Fruit fly (Drosophila melanogaster) S2 (cell line): ENCODE measurements around the gene CG42813.

Experiments
- CG8478 ChIP-seq: fragments of >200 bp; optimal IDR thresholded peaks from 2 replicates; lab custom pipeline; 2018
- CTCF ChIP-seq, 2 experiments: fragments of >200 bp; optimal IDR thresholded peaks; 2 replicates each; lab custom pipeline; 2018

The CG42813 gene

dm6 chr3R:27228342-27228741, at the start of gene CG42813:
Gene CG42813, minus strand, starts transcription at chr3R:27228561.
- no peak for TF ChIP-seq CTCF (optimal IDR thresholded peaks at IDR 0.05; lab: Kevin White, UChicago)
- TF ChIP-seq CG8478 (lab: Kevin White, UChicago): no peak

- TF ChIP-seq CG8478 (lab: Kevin White, UChicago): no peak
Measured at dm6 chr3R:27274533-27275447, 46.4 kb upstream of the CG42813 start, which contains the start of gene CG5938. Gene CG5938, plus strand, starts transcription at chr3R:27274794.

- TF ChIP-seq CTCF (optimal IDR thresholded peaks at IDR 0.05; lab: Kevin White, UChicago) (peak in 1 of 2 experiments; percentile 3), CG8478 (lab: Kevin White, UChicago) (no peak)
Measured at dm6 chr3R:27273118-27274062, 45.0 kb upstream of the CG42813 start, which contains the start of gene CG5934. Gene CG5934, plus strand, starts transcription at chr3R:27273705.

DNA sequence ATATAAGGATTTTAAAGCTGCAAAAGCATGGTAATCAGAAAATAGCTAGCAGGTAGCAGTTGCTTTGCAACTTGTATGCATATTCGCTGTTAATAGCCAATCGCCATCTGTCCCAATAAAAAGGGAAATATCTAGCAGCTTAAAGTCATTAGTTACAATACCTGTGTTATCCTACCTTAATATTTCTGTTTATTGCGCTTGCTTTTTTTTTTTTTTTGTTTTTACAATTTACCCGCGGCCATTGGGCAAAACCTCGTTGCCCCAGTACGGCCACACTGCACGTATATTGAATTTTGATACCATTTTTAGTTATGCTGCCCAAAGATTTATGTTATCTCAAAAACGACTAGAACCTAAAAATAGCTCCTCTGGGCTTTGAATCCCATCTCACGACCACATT, 43.9 kb upstream of the CG42813 start:
- TF ChIP-seq CG8478 (lab: Kevin White, UChicago) (no peak), CTCF (optimal IDR thresholded peaks at IDR 0.05; lab: Kevin White, UChicago) (no peak)

DNA sequence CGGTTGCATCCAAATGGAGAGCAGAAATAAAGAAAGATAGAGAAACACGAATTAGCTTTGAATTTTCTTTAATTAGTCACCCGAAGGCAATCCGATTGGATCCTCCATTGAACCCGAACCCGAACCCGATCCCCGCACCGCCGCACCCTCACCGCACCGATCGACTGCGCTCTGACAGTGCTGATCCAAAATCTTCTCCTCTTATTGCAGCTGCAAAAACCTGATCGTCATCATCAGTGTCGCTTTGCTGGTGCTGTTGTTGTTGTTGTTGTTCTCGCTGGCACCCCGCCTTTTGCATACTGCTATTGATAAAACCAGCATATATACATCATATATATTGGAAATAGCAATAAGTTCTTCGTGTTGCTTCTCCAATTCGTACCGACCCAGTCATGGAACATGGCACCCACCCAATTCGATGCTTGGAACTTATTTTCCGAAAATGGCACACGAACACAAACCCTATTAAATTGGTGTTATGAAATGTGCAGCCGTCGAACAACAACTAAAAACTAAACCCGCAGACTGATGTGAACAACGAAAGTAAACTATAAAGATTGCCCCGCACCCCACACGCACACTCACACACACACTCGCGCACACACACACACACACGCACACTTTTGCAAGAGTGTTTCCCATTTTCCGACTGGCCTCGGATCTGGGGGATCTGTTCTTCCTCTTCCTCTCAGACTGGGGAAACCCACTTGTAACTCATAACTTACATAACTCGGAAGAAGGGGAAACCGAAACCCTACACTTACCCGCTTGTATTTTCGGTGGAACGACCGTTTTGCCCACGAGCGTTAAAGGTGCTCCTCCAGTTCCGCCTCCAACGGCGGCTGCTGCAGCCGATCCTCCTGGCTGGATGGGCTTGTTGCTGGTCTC, 42.3 kb upstream of the CG42813 start:
- no peak for TF ChIP-seq CTCF (optimal IDR thresholded peaks at IDR 0.05; lab: Kevin White, UChicago)

- TF ChIP-seq CTCF (optimal IDR thresholded peaks at IDR 0.05; lab: Kevin White, UChicago): no peak
Measured at dm6 chr3R:27265330-27265729, 37.0 kb upstream of the CG42813 start, which contains the start of the genes CG14262 and CG14260. Gene CG14262, minus strand, starts transcription at chr3R:27265430. Gene CG14260, plus strand, starts transcription at chr3R:27265457.

DNA sequence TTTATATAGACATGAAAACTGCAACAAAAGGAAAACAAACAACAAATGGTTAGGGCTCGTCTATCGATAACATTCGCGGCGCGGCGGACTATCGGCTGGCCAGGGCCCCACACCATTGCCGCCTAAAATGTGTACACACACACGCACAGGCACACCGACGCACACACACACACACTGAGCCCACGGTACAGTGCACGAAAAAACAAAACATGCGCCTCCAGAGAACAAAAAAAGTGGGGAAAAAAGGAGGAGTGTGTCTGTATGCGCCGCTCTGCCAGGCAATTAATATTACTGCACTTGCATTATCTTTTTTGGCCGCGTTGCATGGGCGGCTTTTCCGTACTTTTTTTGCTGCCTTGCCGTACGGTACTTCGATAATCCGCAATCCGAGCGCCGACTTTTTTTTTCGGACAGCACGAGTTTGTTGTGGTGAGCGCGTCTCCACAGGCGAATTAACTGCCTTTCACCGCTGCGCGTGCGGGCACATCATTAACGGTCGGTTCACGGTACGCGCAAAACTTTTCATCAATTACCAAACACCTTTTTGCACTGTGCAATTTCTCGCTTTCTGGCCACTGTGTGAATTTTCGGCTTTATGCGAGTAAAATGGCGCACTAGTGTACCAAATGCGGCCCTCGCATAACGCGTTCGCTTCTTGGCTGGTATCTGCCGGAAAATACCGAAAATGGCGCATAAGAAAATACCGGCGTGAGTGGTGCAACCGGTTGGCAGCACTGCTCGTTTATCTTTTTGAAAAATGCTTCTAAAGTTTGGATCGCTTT, 35.3 kb upstream of the CG42813 start, which contains the start of gene woc:
Gene woc (minus strand): TSS at position 622 of the 782 bp plus-strand sequence.
- TF ChIP-seq CTCF (optimal IDR thresholded peaks at IDR 0.05; lab: Kevin White, UChicago) (peak; percentile 24 to 33), CG8478 (lab: Kevin White, UChicago) (no peak)

DNA sequence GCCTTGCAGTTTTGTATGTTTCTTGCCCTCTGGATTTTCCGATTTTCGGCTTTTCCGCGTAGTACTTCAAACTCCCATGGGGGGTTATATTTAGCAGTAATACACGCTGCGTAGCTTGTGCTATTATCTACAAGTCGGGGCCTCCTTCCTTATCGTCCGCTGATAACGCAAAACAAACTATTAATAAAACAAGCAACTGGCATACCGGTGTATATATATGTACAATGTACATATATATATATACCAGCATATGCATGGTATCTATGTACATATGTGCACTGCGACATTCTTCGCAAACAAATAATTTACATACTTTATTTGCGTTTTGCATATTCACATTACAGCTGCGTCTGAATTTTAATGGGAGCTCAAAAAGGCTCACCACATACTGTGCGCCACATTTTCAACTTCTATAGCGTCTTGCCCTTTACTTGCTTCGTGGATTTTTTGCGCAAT, 25.6 kb upstream of the CG42813 start:
- no peak for TF ChIP-seq CTCF (optimal IDR thresholded peaks at IDR 0.05; lab: Kevin White, UChicago)
- no peak for TF ChIP-seq CG8478 (lab: Kevin White, UChicago)

- no peak for TF ChIP-seq CTCF (optimal IDR thresholded peaks at IDR 0.05; lab: Kevin White, UChicago)
- no peak for TF ChIP-seq CG8478 (lab: Kevin White, UChicago)
Measured at dm6 chr3R:27253136-27253920, 25.0 kb upstream of the CG42813 start, which contains the start of gene pll. Gene pll, minus strand, starts transcription at chr3R:27253182.

dm6 chr3R:27250907-27251306, 22.5 kb upstream of the CG42813 start, which contains the start of the genes TTLL6B and TfIIA-L:
Gene TTLL6B, minus strand, starts transcription at chr3R:27251007.
Gene TfIIA-L, plus strand, starts transcription at chr3R:27251112.
- no peak for TF ChIP-seq CTCF (optimal IDR thresholded peaks at IDR 0.05; lab: Kevin White, UChicago)
- no peak for TF ChIP-seq CG8478 (lab: Kevin White, UChicago)

dm6 chr3R:27247892-27248291, 19.5 kb upstream of the CG42813 start, which contains the start of gene CG5984:
Gene CG5984, minus strand, starts transcription at chr3R:27247992.
- TF ChIP-seq CG8478 (lab: Kevin White, UChicago): no peak
- no peak for TF ChIP-seq CTCF (optimal IDR thresholded peaks at IDR 0.05; lab: Kevin White, UChicago)

DNA sequence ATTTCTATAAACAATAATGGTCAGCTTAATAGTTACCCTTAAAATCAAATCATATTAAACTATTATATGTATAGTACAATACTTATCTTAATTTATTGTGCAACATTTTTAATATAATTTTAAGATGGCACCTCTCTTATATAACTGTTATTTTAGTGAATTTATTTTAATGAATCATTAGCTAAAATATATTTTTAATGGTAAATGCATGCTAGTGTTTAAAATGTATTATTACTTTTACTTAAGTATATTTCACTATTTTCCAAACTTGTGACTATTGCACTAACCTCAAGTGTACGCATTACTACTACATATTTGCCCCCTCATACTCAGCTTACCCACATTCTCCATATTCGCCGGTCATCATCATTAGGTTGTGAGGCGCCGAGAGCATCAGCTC, 17.9 kb upstream of the CG42813 start:
- TF ChIP-seq CTCF (optimal IDR thresholded peaks at IDR 0.05; lab: Kevin White, UChicago) (no peak), CG8478 (lab: Kevin White, UChicago) (no peak)
